Worm (Caenorhabditis elegans) whole organism, L1 larva: Measurements from ENCODE around the gene T20F7.3.
A peak's percentile ranks its signal among the peaks of the same experiment; 100 is the strongest.

Experiments used
- C04F5.9 ChIP-seq: sonication (generic microtip); optimal IDR thresholded peaks from 2 replicates; lab custom pipeline; 2016; ENCODE audit warnings: missing genetic modification characterization, missing compliant biosample characterization
- C16A3.4 ChIP-seq: fragments of 150-350 bp; optimal IDR thresholded peaks from 2 replicates; lab custom pipeline; 2014; ENCODE audit warnings: missing biosample characterization, missing genetic modification characterization
- C34B4.2 ChIP-seq: sonication (generic microtip); optimal IDR thresholded peaks from 2 replicates; lab custom pipeline; 2017; ENCODE audit warnings: mild to moderate bottlenecking, missing genetic modification characterization, missing compliant biosample characterization
- Y116A8C.19 ChIP-seq: sonication (generic microtip); optimal IDR thresholded peaks from 2 replicates; lab custom pipeline; 2016; ENCODE audit warnings: missing compliant biosample characterization, missing genetic modification characterization, borderline replicate concordance
- alr-1 ChIP-seq: fragments of 200-800 bp; sonication (Bioruptor generic); optimal IDR thresholded peaks from 2 replicates; lab custom pipeline; 2018; ENCODE audit warnings: borderline replicate concordance, mild to moderate bottlenecking, missing genetic modification characterization, missing compliant biosample characterization
- aly-2 ChIP-seq: fragments of 150-350 bp; optimal IDR thresholded peaks from 2 replicates; lab custom pipeline; 2014; ENCODE audit warnings: missing biosample characterization, missing genetic modification characterization
- ama-1 ChIP-seq: fragments of 150-350 bp; optimal IDR thresholded peaks from 2 replicates; lab custom pipeline; 2014
- blmp-1 ChIP-seq: fragments of 150-350 bp; optimal IDR thresholded peaks from 2 replicates; lab custom pipeline; 2014; ENCODE audit warnings: missing biosample characterization, missing genetic modification characterization
- ceh-8 ChIP-seq: fragments of 200-800 bp; sonication (Bioruptor generic); optimal IDR thresholded peaks from 2 replicates; lab custom pipeline; 2018; ENCODE audit warnings: mild to moderate bottlenecking, missing genetic modification characterization, moderate library complexity, missing compliant biosample characterization
- ceh-82 ChIP-seq, 3 experiments: fragments of 150-350 bp in 1 of 3; sonication (generic microtip) in 2 of 3; optimal IDR thresholded peaks; 2 replicates each; lab custom pipeline; 2014 to 2017; ENCODE audit warnings: missing biosample characterization in 3 of 3, missing genetic modification characterization in 3 of 3
- ces-1 ChIP-seq: fragments of 150-350 bp; optimal IDR thresholded peaks from 2 replicates; lab custom pipeline; 2014; ENCODE audit warnings: missing biosample characterization, missing genetic modification reagents, missing genetic modification characterization
- efl-1 ChIP-seq, 4 experiments: fragments of 150-350 bp; optimal IDR thresholded peaks in 3 of 4; peaks in 1 of 4; 1 replicate in 1 of 4; 2 replicates in 3 of 4; lab custom pipeline; 2014; ENCODE audit warnings: missing biosample characterization in 2 of 4, missing genetic modification characterization in 2 of 4, missing genetic modification reagents in 2 of 4
- efl-3 ChIP-seq: fragments of 200-800 bp; sonication (Bioruptor generic); optimal IDR thresholded peaks from 2 replicates; lab custom pipeline; 2018; ENCODE audit warnings: mild to moderate bottlenecking, missing genetic modification characterization, missing compliant biosample characterization
- fkh-10 ChIP-seq: sonication (generic microtip); optimal IDR thresholded peaks from 2 replicates; lab custom pipeline; 2017; ENCODE audit warnings: missing biosample characterization, missing genetic modification reagents, missing genetic modification characterization
- fkh-4 ChIP-seq: sonication (generic microtip); optimal IDR thresholded peaks from 2 replicates; lab custom pipeline; 2016; ENCODE audit warnings: missing compliant biosample characterization, missing genetic modification characterization, borderline replicate concordance
- grh-1 ChIP-seq: fragments of 200-800 bp; sonication (Bioruptor generic); IDR thresholded peaks from 2 replicates; pipeline ENCODE4 v1.3.6; 2022; ENCODE audit warnings: missing genetic modification reagents, missing genetic modification characterization, missing compliant biosample characterization
- isw-1 ChIP-seq: fragments of 200-800 bp; sonication (Bioruptor generic); IDR thresholded peaks from 2 replicates; pipeline ENCODE4 v1.3.6; 2022; ENCODE audit warnings: missing genetic modification characterization, missing compliant biosample characterization
- lin-14 ChIP-seq: fragments of 200-800 bp; sonication (Bioruptor generic); optimal IDR thresholded peaks from 2 replicates; lab custom pipeline; 2018; ENCODE audit warnings: mild to moderate bottlenecking, missing genetic modification characterization, moderate library complexity, missing compliant biosample characterization
- lin-39 ChIP-seq: fragments of 150-350 bp; optimal IDR thresholded peaks from 2 replicates; lab custom pipeline; 2014; ENCODE audit warnings: missing biosample characterization, missing genetic modification reagents, missing genetic modification characterization
- lir-3 ChIP-seq: sonication (generic microtip); optimal IDR thresholded peaks from 2 replicates; lab custom pipeline; 2016; ENCODE audit warnings: mild to moderate bottlenecking, missing genetic modification characterization, moderate library complexity, missing compliant biosample characterization; ENCODE audit not compliant: poor library complexity
- lsy-2 ChIP-seq, 2 experiments: fragments of 150-350 bp; optimal IDR thresholded peaks; 2 replicates each; lab custom pipeline; 2014; ENCODE audit warnings: missing biosample characterization in 2 of 2, missing genetic modification characterization in 2 of 2
- mab-9 ChIP-seq: fragments of 200-800 bp; sonication (Bioruptor generic); IDR thresholded peaks from 2 replicates; pipeline ENCODE4 v1.3.6; 2022; ENCODE audit warnings: missing genetic modification reagents, missing genetic modification characterization, missing compliant biosample characterization
- mdl-1 ChIP-seq, 2 experiments: fragments of 150-350 bp; optimal IDR thresholded peaks; 2 replicates each; lab custom pipeline; 2014 to 2017; ENCODE audit warnings: missing biosample characterization in 2 of 2, missing genetic modification characterization in 2 of 2, inconsistent platforms in 1 of 2
- nhr-12 ChIP-seq: sonication (generic microtip); optimal IDR thresholded peaks from 2 replicates; lab custom pipeline; 2017; ENCODE audit warnings: missing biosample characterization, missing genetic modification characterization
- nhr-28 ChIP-seq: fragments of 150-350 bp; optimal IDR thresholded peaks from 2 replicates; lab custom pipeline; 2014; ENCODE audit warnings: missing biosample characterization, missing genetic modification characterization
- nhr-47 ChIP-seq: sonication (generic microtip); optimal IDR thresholded peaks from 2 replicates; lab custom pipeline; 2016; ENCODE audit warnings: mild to moderate bottlenecking, missing genetic modification characterization, moderate library complexity, missing compliant biosample characterization
- nhr-77 ChIP-seq: fragments of 150-350 bp; optimal IDR thresholded peaks from 2 replicates; lab custom pipeline; 2014; ENCODE audit warnings: missing biosample characterization, missing genetic modification characterization
- nhr-85 ChIP-seq: sonication (generic microtip); peaks from one replicate; lab custom pipeline; 2016; ENCODE audit warnings: missing genetic modification characterization, inconsistent platforms, missing compliant biosample characterization
- pag-3 ChIP-seq: sonication (generic microtip); optimal IDR thresholded peaks from 2 replicates; lab custom pipeline; 2017; ENCODE audit warnings: missing genetic modification characterization, mild to moderate bottlenecking, missing compliant biosample characterization, antibody characterized with exemption, borderline replicate concordance; ENCODE audit not compliant: insufficient read depth
- rnt-1 ChIP-seq: sonication (generic microtip); optimal IDR thresholded peaks from 2 replicates; lab custom pipeline; 2016; ENCODE audit warnings: mild to moderate bottlenecking, missing genetic modification characterization, moderate library complexity, missing compliant biosample characterization
- skn-1 ChIP-seq: fragments of 150-350 bp; optimal IDR thresholded peaks from 2 replicates; lab custom pipeline; 2014; ENCODE audit warnings: missing biosample characterization, missing genetic modification characterization
- snpc-4 ChIP-seq: fragments of 150-350 bp; optimal IDR thresholded peaks from 2 replicates; lab custom pipeline; 2014; ENCODE audit warnings: missing biosample characterization, missing genetic modification characterization
- sox-4 ChIP-seq: sonication (generic microtip); optimal IDR thresholded peaks from 2 replicates; lab custom pipeline; 2016; ENCODE audit warnings: missing genetic modification characterization, missing compliant biosample characterization
- tbx-2 ChIP-seq: sonication (generic microtip); optimal IDR thresholded peaks from 2 replicates; lab custom pipeline; 2016; ENCODE audit warnings: missing genetic modification characterization, missing compliant biosample characterization
- unc-86 ChIP-seq: sonication (generic microtip); optimal IDR thresholded peaks from 2 replicates; lab custom pipeline; 2016; ENCODE audit warnings: missing genetic modification characterization, missing compliant biosample characterization
- unc-98 ChIP-seq: fragments of 200-800 bp; sonication (Bioruptor generic); IDR thresholded peaks from 2 replicates; pipeline ENCODE4 v1.3.6; 2022; ENCODE audit warnings: missing genetic modification characterization, missing compliant biosample characterization
- zag-1 ChIP-seq: fragments of 150-350 bp; optimal IDR thresholded peaks from 2 replicates; lab custom pipeline; 2014; ENCODE audit warnings: missing biosample characterization, missing genetic modification characterization
- zip-4 ChIP-seq: fragments of 200-800 bp; sonication (Bioruptor generic); optimal IDR thresholded peaks from 2 replicates; lab custom pipeline; 2018; ENCODE audit warnings: mild to moderate bottlenecking, missing genetic modification characterization, moderate library complexity, missing compliant biosample characterization
- ztf-11 ChIP-seq, 2 experiments: sonication (generic microtip); optimal IDR thresholded peaks; 2 replicates each; lab custom pipeline; 2016 to 2017; ENCODE audit warnings: missing genetic modification characterization in 2 of 2, missing biosample characterization in 1 of 2, missing compliant biosample characterization in 1 of 2
- ztf-4 ChIP-seq: fragments of 150-350 bp; optimal IDR thresholded peaks from 2 replicates; lab custom pipeline; 2014; ENCODE audit warnings: missing biosample characterization, missing genetic modification characterization

The T20F7.3 gene

ce11 chrX:16816854-16817253, 43.3 kb upstream of the T20F7.3 start:
- peak; percentile 34 for TF ChIP-seq fkh-10 (GFP tag; lab: Kevin White, UChicago)
- no peak for TF ChIP-seq zag-1 (tag; lab: Kevin White, UChicago)
- TF ChIP-seq zip-4 (GFP tag; lab: Kevin White, UChicago) = no peak
- TF ChIP-seq lin-14 = peak; percentile 51

ce11 chrX:16818271-16818670, 41.9 kb upstream of the T20F7.3 start:
- TF ChIP-seq C16A3.4 (tag; lab: Kevin White, UChicago) (no peak), efl-1 (optimal IDR thresholded peaks at IDR 0.05; lab: Kevin White, UChicago) (no peak), efl-1 (GFP tag; optimal IDR thresholded peaks at IDR 0.05 in 1 of 2; lab: Kevin White, UChicago) (peak in 1 of 2 experiments; percentile 56), alr-1 (tag; lab: Kevin White, UChicago) (no peak)
- TF ChIP-seq, all 84 proteins: peak for 1

- no peak for TF ChIP-seq sox-4 (tag; lab: Kevin White, UChicago)
- TF ChIP-seq mdl-1 (tag; optimal IDR thresholded peaks at IDR 0.05; lab: Kevin White, UChicago) = no peak
- TF ChIP-seq ztf-11 (tag; optimal IDR thresholded peaks at IDR 0.05; lab: Kevin White, UChicago) = no peak
- TF ChIP-seq ama-1 (lab: Kevin White, UChicago) = no peak
- no peak for TF ChIP-seq nhr-85 (tag; lab: Kevin White, UChicago)
- no peak for TF ChIP-seq skn-1 (tag; lab: Kevin White, UChicago)
Observed at ce11 chrX:16821533-16821932, 38.7 kb upstream of the T20F7.3 start.

ce11 chrX:16825358-16825757, 34.8 kb upstream of the T20F7.3 start, which contains the start of gene sto-5:
sto-5 (minus strand) TSS chrX:16825458.
- TF ChIP-seq fkh-4 (no peak), unc-86 (tag; lab: Kevin White, UChicago) (no peak), ztf-4 (tag; lab: Kevin White, UChicago) (no peak), C04F5.9 (no peak), alr-1 (tag; lab: Kevin White, UChicago) (no peak), nhr-12 (tag; lab: Kevin White, UChicago) (no peak), Y116A8C.19 (tag; lab: Kevin White, UChicago) (no peak), efl-3 (GFP tag; lab: Kevin White, UChicago) (no peak), unc-98 (GFP tag; lab: Robert Waterston, UW) (no peak), pag-3 (tag; lab: Kevin White, UChicago) (no peak), grh-1 (GFP tag; lab: Robert Waterston, UW) (no peak), isw-1 (no peak), rnt-1 (tag; lab: Kevin White, UChicago) (no peak), lin-39 (tag; lab: Kevin White, UChicago) (no peak), lir-3 (no peak)
- TF ChIP-seq, all 84 proteins: peak for 0

- TF ChIP-seq mdl-1 (tag; optimal IDR thresholded peaks at IDR 0.05; lab: Kevin White, UChicago) (no peak), C34B4.2 (tag; lab: Kevin White, UChicago) (no peak), nhr-77 (no peak), blmp-1 (tag; lab: Kevin White, UChicago) (no peak), ceh-8 (GFP tag; lab: Kevin White, UChicago) (no peak), nhr-85 (tag; lab: Kevin White, UChicago) (no peak), efl-3 (GFP tag; lab: Kevin White, UChicago) (no peak), aly-2 (tag; lab: Kevin White, UChicago) (no peak), snpc-4 (no peak), ces-1 (GFP tag; lab: Kevin White, UChicago) (no peak), ceh-82 (tag; optimal IDR thresholded peaks at IDR 0.05; lab: Kevin White, UChicago) (no peak), lsy-2 (tag; optimal IDR thresholded peaks at IDR 0.05; lab: Kevin White, UChicago) (no peak), zag-1 (tag; lab: Kevin White, UChicago) (no peak), nhr-47 (tag; lab: Kevin White, UChicago) (no peak), mab-9 (GFP tag; lab: Robert Waterston, UW) (no peak), nhr-28 (tag; lab: Kevin White, UChicago) (no peak), tbx-2 (no peak), efl-1 (optimal IDR thresholded peaks at IDR 0.05; lab: Kevin White, UChicago) (no peak), efl-1 (GFP tag; optimal IDR thresholded peaks at IDR 0.05 in 1 of 2; lab: Kevin White, UChicago) (no peak)
Observed at ce11 chrX:16826500-16826899, 33.7 kb upstream of the T20F7.3 start.
